Worm (Caenorhabditis elegans) whole organism, L4 larva: Measurements from ENCODE around the gene M03A8.3.

Source experiments
- ceh-28 ChIP-seq: fragments of 150-350 bp; optimal IDR thresholded peaks from 2 replicates; lab custom pipeline; 2014; ENCODE audit warnings: missing biosample characterization, missing genetic modification reagents, missing genetic modification characterization
- ceh-82 ChIP-seq: sonication (generic microtip); optimal IDR thresholded peaks from 2 replicates; lab custom pipeline; 2017; ENCODE audit warnings: missing biosample characterization, missing genetic modification characterization
- mdl-1 ChIP-seq, 2 experiments: fragments of 150-350 bp in 1 of 2; sonication (generic microtip) in 1 of 2; optimal IDR thresholded peaks; 2 replicates each; lab custom pipeline; 2014 to 2017; ENCODE audit warnings: missing biosample characterization in 2 of 2, missing genetic modification characterization in 2 of 2
- pha-4 ChIP-seq, 2 experiments: fragments of 150-350 bp in 1 of 2; fragments of 200-800 bp in 1 of 2; sonication (Bioruptor generic) in 1 of 2; IDR thresholded peaks in 1 of 2; optimal IDR thresholded peaks in 1 of 2; 2 replicates each; pipeline versions ENCODE4 v1.3.6 to Lab custom; 2014 to 2022; ENCODE audit warnings: missing genetic modification characterization in 2 of 2, missing genetic modification reagents in 2 of 2, missing biosample characterization in 1 of 2, missing compliant biosample characterization in 1 of 2
- sdz-12 ChIP-seq: fragments of 200-800 bp; sonication (Bioruptor generic); optimal IDR thresholded peaks from 2 replicates; lab custom pipeline; 2018; ENCODE audit warnings: mild to moderate bottlenecking, missing genetic modification characterization, missing compliant biosample characterization
- unc-39 ChIP-seq: sonication (generic microtip); optimal IDR thresholded peaks from 2 replicates; lab custom pipeline; 2017; ENCODE audit warnings: missing biosample characterization, missing genetic modification characterization

ce11 chrX:6808239-6808638 is 8.4 kb downstream of the M03A8.3 start:
- TF ChIP-seq mdl-1 (tag; optimal IDR thresholded peaks at IDR 0.05; lab: Kevin White, UChicago) (no peak), pha-4 (GFP tag; IDR thresholded peaks at IDR 0.05; lab: Robert Waterston, UW) (no peak), pha-4 (tag; optimal IDR thresholded peaks at IDR 0.05; lab: Kevin White, UChicago) (no peak), sdz-12 (GFP tag; lab: Kevin White, UChicago) (no peak), unc-39 (tag; lab: Kevin White, UChicago) (no peak), ceh-28 (tag; lab: Kevin White, UChicago) (no peak), ceh-82 (tag; lab: Kevin White, UChicago) (no peak)
